Fruit fly (Drosophila melanogaster) whole organism, prepupa: ENCODE data around the gene Ir68a.

ENCODE experiments used
- Blimp-1 ChIP-seq: fragments of 200-800 bp; sonication (Bioruptor generic); optimal IDR thresholded peaks from 3 replicates; lab custom pipeline; 2017; ENCODE audit warnings: missing biosample characterization, missing genetic modification characterization, mild to moderate bottlenecking, moderate library complexity, missing genetic modification reagents
- CG10631 ChIP-seq: fragments of 200-800 bp; sonication (Bioruptor generic); optimal IDR thresholded peaks from 2 replicates; lab custom pipeline; 2016; ENCODE audit warnings: missing biosample characterization, missing genetic modification characterization
- CG10669 ChIP-seq: fragments of 200-800 bp; sonication (Bioruptor generic); optimal IDR thresholded peaks from 3 replicates; lab custom pipeline; 2018; ENCODE audit warnings: missing biosample characterization, mild to moderate bottlenecking, missing genetic modification characterization, moderate library complexity
- CG11294 ChIP-seq: fragments of 200-800 bp; sonication (Bioruptor generic); IDR thresholded peaks from 2 replicates; pipeline ENCODE4 v1.3.6; 2022; ENCODE audit warnings: missing biosample characterization, missing genetic modification characterization
- CG11762 ChIP-seq: fragments of 200-800 bp; sonication (Bioruptor generic); optimal IDR thresholded peaks from 3 replicates; lab custom pipeline; 2016; ENCODE audit warnings: missing biosample characterization, missing genetic modification characterization; ENCODE audit not compliant: insufficient read depth
- CG15336 ChIP-seq: fragments of 200-800 bp; sonication (Bioruptor generic); IDR thresholded peaks from 2 replicates; pipeline ENCODE4 v1.3.6; 2022; ENCODE audit warnings: missing biosample characterization, missing genetic modification characterization
- CG16779 ChIP-seq: fragments of 200-800 bp; sonication (Bioruptor generic); optimal IDR thresholded peaks from 3 replicates; lab custom pipeline; 2017; ENCODE audit warnings: missing biosample characterization, mild to moderate bottlenecking, missing genetic modification characterization
- CG3032 ChIP-seq: fragments of 200-800 bp; optimal IDR thresholded peaks from 2 replicates; lab custom pipeline; 2019; ENCODE audit warnings: missing biosample characterization, mild to moderate bottlenecking, missing genetic modification characterization, moderate library complexity
- CG31627 ChIP-seq: fragments of 200-800 bp; sonication (Bioruptor generic); optimal IDR thresholded peaks from 3 replicates; lab custom pipeline; 2016; ENCODE audit warnings: missing biosample characterization, missing genetic modification characterization
- CG32006 ChIP-seq: fragments of 200-800 bp; sonication (Bioruptor generic); optimal IDR thresholded peaks from 3 replicates; lab custom pipeline; 2017; ENCODE audit warnings: missing biosample characterization, mild to moderate bottlenecking, missing genetic modification characterization
- CG34406 ChIP-seq: fragments of 200-800 bp; sonication (Bioruptor generic); optimal IDR thresholded peaks from 3 replicates; lab custom pipeline; 2016; ENCODE audit warnings: missing biosample characterization, missing genetic modification characterization
- CG3919 ChIP-seq: fragments of 200-800 bp; sonication (Bioruptor generic); optimal IDR thresholded peaks from 3 replicates; lab custom pipeline; 2016; ENCODE audit warnings: missing biosample characterization, missing genetic modification characterization
- CG4318 ChIP-seq: fragments of 200-800 bp; sonication (Bioruptor generic); optimal IDR thresholded peaks from 3 replicates; lab custom pipeline; 2017; ENCODE audit warnings: missing biosample characterization, mild to moderate bottlenecking, missing genetic modification characterization
- CG6163 ChIP-seq: fragments of 200-800 bp; sonication (Bioruptor generic); IDR thresholded peaks from 3 replicates; pipeline ENCODE4 v1.3.6; 2022; ENCODE audit warnings: missing biosample characterization, missing genetic modification characterization
- CG6276 ChIP-seq: fragments of 200-800 bp; sonication (Bioruptor generic); optimal IDR thresholded peaks from 2 replicates; lab custom pipeline; 2017; ENCODE audit warnings: missing biosample characterization, mild to moderate bottlenecking, missing genetic modification characterization
- CG6854 ChIP-seq: fragments of 200-800 bp; sonication (Bioruptor generic); optimal IDR thresholded peaks from 2 replicates; lab custom pipeline; 2017; ENCODE audit warnings: missing biosample characterization, mild to moderate bottlenecking, missing genetic modification characterization
- CG7368 ChIP-seq: fragments of 200-800 bp; sonication (Bioruptor generic); optimal IDR thresholded peaks from 3 replicates; lab custom pipeline; 2016; ENCODE audit warnings: missing biosample characterization, missing genetic modification characterization
- CG8319 ChIP-seq: fragments of 200-800 bp; sonication (Bioruptor generic); optimal IDR thresholded peaks from 3 replicates; lab custom pipeline; 2016; ENCODE audit warnings: missing biosample characterization, missing genetic modification characterization
- CG8632 ChIP-seq: fragments of 200-800 bp; sonication (Bioruptor generic); optimal IDR thresholded peaks from 3 replicates; lab custom pipeline; 2016; ENCODE audit warnings: missing biosample characterization, missing genetic modification characterization
- Eip75B ChIP-seq: fragments of 200-800 bp; sonication (Bioruptor generic); optimal IDR thresholded peaks from 3 replicates; lab custom pipeline; 2016; ENCODE audit warnings: missing biosample characterization, missing genetic modification characterization
- Eip78C ChIP-seq: fragments of 200-800 bp; sonication (Bioruptor generic); peaks from one replicate; lab custom pipeline; 2016; ENCODE audit warnings: missing biosample characterization, missing genetic modification characterization
- Eip93F ChIP-seq: fragments of 200-800 bp; sonication (Bioruptor generic); optimal IDR thresholded peaks from 2 replicates; lab custom pipeline; 2016; ENCODE audit warnings: missing biosample characterization, mild to moderate bottlenecking, missing genetic modification characterization
- Ets21C ChIP-seq: fragments of 200-800 bp; sonication (Bioruptor generic); optimal IDR thresholded peaks from 3 replicates; lab custom pipeline; 2016; ENCODE audit warnings: missing biosample characterization, missing genetic modification characterization
- Ets96B ChIP-seq: fragments of 200-800 bp; optimal IDR thresholded peaks from 2 replicates; lab custom pipeline; 2019; ENCODE audit warnings: missing biosample characterization, mild to moderate bottlenecking, missing genetic modification characterization, moderate library complexity
- Hr38 ChIP-seq: sonication (Bioruptor generic); optimal IDR thresholded peaks from 2 replicates; lab custom pipeline; 2016; ENCODE audit warnings: missing biosample characterization, missing genetic modification characterization
- Hr4 ChIP-seq: fragments of 200-800 bp; sonication (Bioruptor generic); optimal IDR thresholded peaks from 3 replicates; lab custom pipeline; 2016; ENCODE audit warnings: missing biosample characterization, missing genetic modification characterization
- Lpt ChIP-seq: fragments of 200-800 bp; sonication (Bioruptor generic); optimal IDR thresholded peaks from 3 replicates; lab custom pipeline; 2016; ENCODE audit warnings: missing biosample characterization, missing genetic modification characterization
- Met ChIP-seq: fragments of 200-800 bp; sonication (Bioruptor generic); optimal IDR thresholded peaks from 3 replicates; lab custom pipeline; 2016; ENCODE audit warnings: missing biosample characterization, missing genetic modification characterization
- Smox ChIP-seq: fragments of 200-800 bp; sonication (Bioruptor generic); optimal IDR thresholded peaks from 3 replicates; lab custom pipeline; 2016; ENCODE audit warnings: missing biosample characterization, missing genetic modification characterization
- Sox102F ChIP-seq: fragments of 200-800 bp; sonication (Bioruptor generic); optimal IDR thresholded peaks from 2 replicates; lab custom pipeline; 2016; ENCODE audit warnings: missing biosample characterization, mild to moderate bottlenecking, missing genetic modification characterization
- Sox14 ChIP-seq: fragments of 200-800 bp; sonication (Bioruptor generic); optimal IDR thresholded peaks from 3 replicates; lab custom pipeline; 2016; ENCODE audit warnings: missing biosample characterization, missing genetic modification characterization
- acj6 ChIP-seq: fragments of 200-800 bp; sonication (Bioruptor generic); optimal IDR thresholded peaks from 3 replicates; lab custom pipeline; 2016; ENCODE audit warnings: missing biosample characterization, missing genetic modification characterization
- cyc ChIP-seq: fragments of 200-800 bp; sonication (Bioruptor generic); optimal IDR thresholded peaks from 3 replicates; lab custom pipeline; 2016; ENCODE audit warnings: missing biosample characterization, missing genetic modification characterization
- dac ChIP-seq: fragments of 200-800 bp; sonication (Bioruptor generic); optimal IDR thresholded peaks from 2 replicates; lab custom pipeline; 2017; ENCODE audit warnings: missing biosample characterization, mild to moderate bottlenecking, missing genetic modification characterization
- dsx ChIP-seq: fragments of 200-800 bp; optimal IDR thresholded peaks from 3 replicates; lab custom pipeline; 2019; ENCODE audit warnings: missing biosample characterization, mild to moderate bottlenecking, missing genetic modification characterization, moderate library complexity; ENCODE audit not compliant: poor library complexity, severe bottlenecking
- eg ChIP-seq: fragments of 200-800 bp; sonication (Bioruptor generic); IDR thresholded peaks from 3 replicates; pipeline ENCODE4 v1.3.6; 2022; ENCODE audit warnings: missing biosample characterization, missing genetic modification characterization
- esn ChIP-seq: fragments of 200-800 bp; sonication (Bioruptor generic); optimal IDR thresholded peaks from 2 replicates; lab custom pipeline; 2016; ENCODE audit warnings: missing biosample characterization, mild to moderate bottlenecking, missing genetic modification characterization, moderate library complexity
- fd85E ChIP-seq: fragments of 200-800 bp; sonication (Bioruptor generic); optimal IDR thresholded peaks from 3 replicates; lab custom pipeline; 2016; ENCODE audit warnings: missing biosample characterization, missing genetic modification characterization
- fkh ChIP-seq: fragments of 200-800 bp; sonication (Bioruptor generic); optimal IDR thresholded peaks from 3 replicates; lab custom pipeline; 2017; ENCODE audit warnings: missing biosample characterization, mild to moderate bottlenecking, missing genetic modification characterization, moderate library complexity
- lz ChIP-seq: fragments of 200-800 bp; sonication (Bioruptor generic); optimal IDR thresholded peaks from 3 replicates; lab custom pipeline; 2016; ENCODE audit warnings: missing biosample characterization, missing genetic modification characterization
- net ChIP-seq: fragments of 200-800 bp; sonication (Bioruptor generic); optimal IDR thresholded peaks from 3 replicates; lab custom pipeline; 2016; ENCODE audit warnings: missing biosample characterization, missing genetic modification characterization
- pdm3 ChIP-seq: fragments of 200-800 bp; sonication (Bioruptor generic); optimal IDR thresholded peaks from 3 replicates; lab custom pipeline; 2016; ENCODE audit warnings: missing biosample characterization, missing genetic modification characterization
- spab ChIP-seq: fragments of 200-800 bp; sonication (Bioruptor generic); optimal IDR thresholded peaks from 2 replicates; lab custom pipeline; 2017; ENCODE audit warnings: missing biosample characterization, mild to moderate bottlenecking, missing genetic modification characterization, missing genetic modification reagents
- ss ChIP-seq, 2 experiments: fragments of 200-800 bp; sonication (Bioruptor generic); optimal IDR thresholded peaks; 2 replicates in 1 of 2; 3 replicates in 1 of 2; lab custom pipeline; 2017 to 2018; ENCODE audit warnings: mild to moderate bottlenecking in 2 of 2, missing biosample characterization in 2 of 2, missing genetic modification characterization in 2 of 2, moderate library complexity in 1 of 2
- svp ChIP-seq: fragments of 200-800 bp; sonication (Bioruptor generic); peaks from one replicate; lab custom pipeline; 2016; ENCODE audit warnings: missing biosample characterization, missing genetic modification characterization
- topi ChIP-seq: fragments of 200-800 bp; sonication (Bioruptor generic); optimal IDR thresholded peaks from 3 replicates; lab custom pipeline; 2016; ENCODE audit warnings: missing biosample characterization, missing genetic modification characterization

Ir68a gene

dm6 chr3L:11199320-11199719 is 36.7 kb downstream of the Ir68a start, which contains the start of gene CG7607:
TSS of gene CG7607 (plus strand) at chr3L:11199620.
- TF ChIP-seq dac (no peak), dsx (peak; percentile 35)

dm6 chr3L:11198375-11198774 is 37.6 kb downstream of the Ir68a start:
- TF ChIP-seq svp (GFP tag; lab: Kevin White, UChicago): peak; percentile 52
- TF ChIP-seq spab (GFP tag; lab: Kevin White, UChicago): no peak

dm6 chr3L:11197291-11198021 is 38.6 kb downstream of the Ir68a start, which contains the start of gene GlcAT-P:
TSS of gene GlcAT-P (minus strand) at chr3L:11197536.
- TF ChIP-seq cyc: peak; percentile 33
- no peak for TF ChIP-seq dac
- peak; percentile 84 for TF ChIP-seq eg
- TF ChIP-seq Hr4 (GFP tag; lab: Kevin White, UChicago): peak; percentile 28
- TF ChIP-seq CG7368 (GFP tag; lab: Kevin White, UChicago): no peak
- TF ChIP-seq esn (GFP tag; lab: Kevin White, UChicago): peak; percentile 66
- TF ChIP-seq svp (GFP tag; lab: Kevin White, UChicago): peak; percentile 70
- TF ChIP-seq pdm3 (GFP tag; lab: Kevin White, UChicago): peak; percentile 40
- TF ChIP-seq CG8632 (GFP tag; lab: Kevin White, UChicago): peak; percentile 43
- TF ChIP-seq CG16779 (tag; lab: Kevin White, UChicago): peak; percentile 6
- TF ChIP-seq CG6854 (GFP tag; lab: Kevin White, UChicago): no peak
- TF ChIP-seq Eip78C: peak; percentile 80
- TF ChIP-seq Eip93F (GFP tag; lab: Kevin White, UChicago): no peak
- TF ChIP-seq fkh (GFP tag; lab: Kevin White, UChicago): no peak
- peak; percentile 32 for TF ChIP-seq CG11762 (GFP tag; lab: Kevin White, UChicago)
- peak; percentile 51 for TF ChIP-seq CG34406 (GFP tag; lab: Kevin White, UChicago)
- TF ChIP-seq CG15336 (GFP tag; lab: Robert Waterston, UW): peak; percentile 87
- no peak for TF ChIP-seq CG11294 (GFP tag; lab: Robert Waterston, UW)
- TF ChIP-seq Lpt (GFP tag; lab: Kevin White, UChicago): peak; percentile 62
- peak; percentile 72 for TF ChIP-seq CG10631 (GFP tag; lab: Kevin White, UChicago)
- TF ChIP-seq Ets96B (tag; lab: Kevin White, UChicago): peak; percentile 77
- TF ChIP-seq Sox102F (GFP tag; lab: Kevin White, UChicago): no peak
- peak; percentile 22 for TF ChIP-seq topi (GFP tag; lab: Kevin White, UChicago)
- TF ChIP-seq Blimp-1 (GFP tag; lab: Kevin White, UChicago): no peak
- peak; percentile 23 for TF ChIP-seq CG4318
- TF ChIP-seq CG32006: peak; percentile 78
- TF ChIP-seq spab (GFP tag; lab: Kevin White, UChicago): no peak
- peak; percentile 46 for TF ChIP-seq CG10669 (GFP tag; lab: Kevin White, UChicago)
- TF ChIP-seq CG3919 (GFP tag; lab: Kevin White, UChicago): peak; percentile 61
- TF ChIP-seq net (GFP tag; lab: Kevin White, UChicago): peak; percentile 40
- no peak for TF ChIP-seq Hr38 (GFP tag; lab: Kevin White, UChicago)
- peak; percentile 72 for TF ChIP-seq dsx
- TF ChIP-seq Sox14 (GFP tag; lab: Kevin White, UChicago): peak; percentile 1
- TF ChIP-seq lz (GFP tag; lab: Kevin White, UChicago): peak; percentile 13
- peak; percentile 39 for TF ChIP-seq Smox (GFP tag; lab: Kevin White, UChicago)
- TF ChIP-seq acj6: peak; percentile 63
- TF ChIP-seq Met (GFP tag; lab: Kevin White, UChicago): peak; percentile 50
- no peak for TF ChIP-seq Ets21C (GFP tag; lab: Kevin White, UChicago)
- no peak for TF ChIP-seq CG6163 (GFP tag; lab: Robert Waterston, UW)
- no peak for TF ChIP-seq fd85E
- TF ChIP-seq CG8319: no peak
- peak; percentile 25 for TF ChIP-seq CG6276 (GFP tag; lab: Kevin White, UChicago)
- peak in 1 of 2 experiments; percentile 1 for TF ChIP-seq ss (GFP tag; optimal IDR thresholded peaks at IDR 0.05; lab: Kevin White, UChicago)
- no peak for TF ChIP-seq CG31627 (GFP tag; lab: Kevin White, UChicago)
- TF ChIP-seq CG3032 (tag; lab: Kevin White, UChicago): peak; percentile 71
- peak; percentile 31 for TF ChIP-seq Eip75B (GFP tag; lab: Kevin White, UChicago)
